Worm (Caenorhabditis elegans): ENCODE data around the gene srbc-45.
A peak's percentile ranks its signal among the peaks of the same experiment; 100 is the strongest.

Gene srbc-45

ce11 chrV:12819155-12819554, 15.8 kb downstream of the srbc-45 start (continued):
- TF ChIP-seq ceh-8 (GFP tag; optimal IDR thresholded peaks at IDR 0.05) (no peak), ces-1 (GFP tag; optimal IDR thresholded peaks at IDR 0.05) (no peak), skn-1 (tag; optimal IDR thresholded peaks at IDR 0.05) (no peak), hpl-2 (GFP tag; optimal IDR thresholded peaks at IDR 0.05) (no peak), xbp-1 (tag; optimal IDR thresholded peaks at IDR 0.05) (peak; percentile 21), ztf-4 (tag; optimal IDR thresholded peaks at IDR 0.05) (no peak), Y116A8C.19 (tag; optimal IDR thresholded peaks at IDR 0.05; ENCODE audit: borderline replicate concordance) (no peak), egl-13 (tag; optimal IDR thresholded peaks at IDR 0.05) (peak; percentile 5), C34B4.2 (tag; optimal IDR thresholded peaks at IDR 0.05) (no peak), mdl-1 (tag; optimal IDR thresholded peaks at IDR 0.05) (no peak), dpl-1 (GFP tag; optimal IDR thresholded peaks at IDR 0.05) (peak in 1 of 3 experiments; percentile 17), nhr-76 (tag; optimal IDR thresholded peaks at IDR 0.05) (no peak), fos-1 (tag; optimal IDR thresholded peaks at IDR 0.05) (no peak), ceh-63 (GFP tag; optimal IDR thresholded peaks at IDR 0.05) (no peak), unc-30 (tag; optimal IDR thresholded peaks at IDR 0.05) (no peak), swsn-7 (tag; optimal IDR thresholded peaks at IDR 0.05) (peak; percentile 15), nhr-11 (tag; optimal IDR thresholded peaks at IDR 0.05) (no peak), ceh-82 (tag; optimal IDR thresholded peaks at IDR 0.05) (peak in 1 of 3 experiments; percentile 52), hlh-4 (tag; optimal IDR thresholded peaks at IDR 0.05) (no peak), nhr-47 (tag; optimal IDR thresholded peaks at IDR 0.05) (peak; percentile 51), ets-5 (GFP tag; IDR thresholded peaks at IDR 0.05) (no peak), mep-1 (tag; optimal IDR thresholded peaks at IDR 0.05) (no peak), fkh-10 (GFP tag; optimal IDR thresholded peaks at IDR 0.05) (peak; percentile 42), isw-1 (GFP tag; IDR thresholded peaks at IDR 0.05) (no peak; the same call in 1 of the 2 replicates), lin-35 (GFP tag; optimal IDR thresholded peaks at IDR 0.05) (no peak), dsc-1 (tag; optimal IDR thresholded peaks at IDR 0.05) (peak; percentile 8), ceh-88 (GFP tag; IDR thresholded peaks at IDR 0.05) (no peak), C04F5.9 (tag; optimal IDR thresholded peaks at IDR 0.05) (no peak), lsy-2 (tag; optimal IDR thresholded peaks at IDR 0.05) (peak in 1 of 2 experiments; percentile 36), nhr-90 (tag; optimal IDR thresholded peaks at IDR 0.05; ENCODE audit: poor library complexity) (no peak), tbx-2 (tag; optimal IDR thresholded peaks at IDR 0.05) (no peak), ztf-11 (tag; optimal IDR thresholded peaks at IDR 0.05) (no peak)

ce11 chrV:12819792-12820453, 16.5 kb downstream of the srbc-45 start, which contains the start of the genes ZC443.4 and ugt-18:
Gene ZC443.4 (minus strand): TSS chrV:12819886.
Gene ugt-18 (plus strand): TSS chrV:12820260.
- TF ChIP-seq elt-2 (tag; optimal IDR thresholded peaks at IDR 0.05) (peak; percentile 19), Y116A8C.19 (tag; optimal IDR thresholded peaks at IDR 0.05; ENCODE audit: borderline replicate concordance) (no peak)

- TF ChIP-seq ceh-63 (GFP tag; optimal IDR thresholded peaks at IDR 0.05) = no peak
- peak; percentile 44 for TF ChIP-seq nhr-20 (tag; optimal IDR thresholded peaks at IDR 0.05)
- peak; percentile 64 for TF ChIP-seq elt-2 (tag; optimal IDR thresholded peaks at IDR 0.05)
These were observed 18.7 kb downstream of the srbc-45 start for ce11 chrV:12822065-12822464.

DNA sequence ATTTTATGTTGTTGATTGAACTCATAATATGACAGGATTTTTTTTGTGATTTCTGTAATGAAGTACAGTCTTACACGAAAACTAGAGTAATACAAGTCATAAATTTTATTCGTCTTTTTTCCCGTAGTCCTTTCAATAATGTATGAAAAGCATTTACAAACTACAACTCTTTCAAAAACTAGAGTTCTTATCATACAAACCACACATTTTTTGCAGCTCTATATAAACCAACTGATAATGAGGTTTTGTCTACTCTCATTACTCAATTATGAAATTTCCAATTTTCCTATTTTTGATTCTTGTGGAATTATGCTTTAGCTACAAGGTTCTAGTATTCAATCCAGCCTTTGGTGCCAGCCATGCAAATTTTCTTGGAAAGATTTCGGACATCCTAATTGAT, 21.4 kb downstream of the srbc-45 start, which contains the start of gene ugt-16:
Gene ugt-16 (plus strand): TSS at position 248 of the 400 bp plus-strand sequence.
- TF ChIP-seq elt-2 (tag; optimal IDR thresholded peaks at IDR 0.05) (peak; percentile 78), nhr-20 (tag; optimal IDR thresholded peaks at IDR 0.05) (peak; percentile 50), snpc-4 (tag; optimal IDR thresholded peaks at IDR 0.05) (no peak)
